Fruit fly (Drosophila melanogaster) whole organism, pupa: ENCODE data around the gene CG43138.

Source experiments
- CG12605 ChIP-seq: fragments of 200-800 bp; sonication (Bioruptor generic); IDR thresholded peaks from 2 replicates; pipeline ENCODE4 v1.3.6; 2022; ENCODE audit warnings: missing biosample characterization, missing genetic modification characterization
- CG14655 ChIP-seq: fragments of 200-800 bp; sonication (Bioruptor generic); optimal IDR thresholded peaks from 3 replicates; lab custom pipeline; 2017; ENCODE audit warnings: mild to moderate bottlenecking, missing biosample characterization, missing genetic modification reagents, missing genetic modification characterization
- CG32121 ChIP-seq: fragments of 200-800 bp; sonication (Bioruptor generic); IDR thresholded peaks from 2 replicates; pipeline ENCODE4 v1.3.6; 2022; ENCODE audit warnings: missing biosample characterization, missing genetic modification characterization
- CG4496 ChIP-seq: fragments of 200-800 bp; sonication (Bioruptor generic); IDR thresholded peaks from 3 replicates; pipeline ENCODE4 v1.3.6; 2022; ENCODE audit warnings: missing biosample characterization, missing genetic modification characterization
- CG8301 ChIP-seq: fragments of 200-800 bp; sonication (Bioruptor generic); optimal IDR thresholded peaks from 2 replicates; lab custom pipeline; 2018; ENCODE audit warnings: missing biosample characterization, mild to moderate bottlenecking, missing genetic modification characterization
- EcR ChIP-seq: fragments of 200-800 bp; sonication (Bioruptor generic); optimal IDR thresholded peaks from 3 replicates; lab custom pipeline; 2019; ENCODE audit warnings: missing biosample characterization, missing genetic modification characterization, mild to moderate bottlenecking, moderate library complexity, missing genetic modification reagents
- Snoo ChIP-seq: fragments of 200-800 bp; sonication (Bioruptor generic); optimal IDR thresholded peaks from 3 replicates; lab custom pipeline; 2017; ENCODE audit warnings: missing biosample characterization, mild to moderate bottlenecking, missing genetic modification characterization, inconsistent platforms
- fd96Ca ChIP-seq: fragments of 200-800 bp; sonication (Bioruptor generic); IDR thresholded peaks from 3 replicates; pipeline ENCODE4 v1.3.6; 2022; ENCODE audit warnings: missing biosample characterization, missing genetic modification characterization
- gl ChIP-seq: fragments of 200-800 bp; sonication (Bioruptor generic); optimal IDR thresholded peaks from 2 replicates; lab custom pipeline; 2018; ENCODE audit warnings: missing biosample characterization, mild to moderate bottlenecking, missing genetic modification characterization

DNA sequence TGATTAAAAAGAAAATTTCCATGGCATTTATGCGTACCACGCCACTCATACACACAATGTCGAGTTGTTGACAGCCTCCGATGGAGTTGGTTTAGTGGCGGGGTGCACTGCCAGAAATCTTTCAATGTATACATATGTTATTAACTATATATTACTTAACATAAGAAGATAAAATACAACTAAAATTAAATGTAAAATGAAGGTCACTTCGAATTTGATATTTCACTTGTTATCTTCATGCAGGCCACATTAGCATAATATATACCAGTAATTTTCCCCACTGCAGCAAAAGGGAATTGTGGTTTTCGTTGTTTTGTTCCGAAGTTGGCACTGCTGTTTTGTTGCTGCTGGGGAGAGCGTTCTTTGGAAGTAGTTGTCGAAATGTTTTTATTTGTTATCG is 6.8 kb downstream of the CG43138 start:
- TF ChIP-seq CG12605 (GFP tag; lab: Robert Waterston, UW) (no peak), EcR (no peak), CG32121 (GFP tag; lab: Robert Waterston, UW) (no peak), Snoo (tag; lab: Kevin White, UChicago) (peak; percentile 56), fd96Ca (no peak), gl (peak; percentile 53), CG14655 (peak; percentile 59), CG4496 (GFP tag; lab: Robert Waterston, UW) (peak; percentile 54; the same call in 2 of the 3 replicates), CG8301 (tag; lab: Kevin White, UChicago) (peak; percentile 36)
